Fruit fly (Drosophila melanogaster) S2 (cell line): ENCODE measurements around the gene CG4009.

ENCODE experiments used
- CG8478 ChIP-seq: fragments of >200 bp; optimal IDR thresholded peaks from 2 replicates; lab custom pipeline; 2018
- CTCF ChIP-seq, 2 experiments: fragments of >200 bp; optimal IDR thresholded peaks; 2 replicates each; lab custom pipeline; 2018

- no peak for TF ChIP-seq CG8478 (lab: Kevin White, UChicago)
- TF ChIP-seq CTCF (optimal IDR thresholded peaks at IDR 0.05; lab: Kevin White, UChicago), result no peak
Measured at dm6 chr3R:17061736-17062371, 26.0 kb upstream of the CG4009 start.
